Worm (Caenorhabditis elegans): ENCODE results near the gene F42G2.2.

DNA sequence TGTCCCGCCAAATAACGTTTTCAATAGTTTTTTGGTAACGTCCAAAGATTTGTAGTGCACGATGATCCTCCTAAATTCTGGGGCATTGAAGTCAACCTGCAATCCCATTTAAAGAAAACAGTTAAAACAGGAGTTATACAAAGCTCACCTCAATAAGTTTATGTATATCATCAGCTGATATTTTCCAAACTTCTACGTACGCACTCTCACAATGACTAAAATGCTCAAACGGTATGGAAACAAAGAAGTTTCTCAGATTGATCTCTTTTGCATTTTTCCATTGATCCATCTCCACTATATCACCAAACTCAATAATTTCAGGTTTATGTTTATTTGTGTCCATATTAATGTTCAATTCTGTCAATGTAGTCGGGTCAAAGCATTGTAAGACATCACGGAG lies 10.4 kb upstream of the F42G2.2 start:
- TF ChIP-seq dpl-1 (GFP tag; optimal IDR thresholded peaks at IDR 0.05) (no peak), attf-5 (GFP tag; optimal IDR thresholded peaks at IDR 0.05) (no peak), ama-1 (optimal IDR thresholded peaks at IDR 0.05) (no peak), ama-1 (GFP tag; optimal IDR thresholded peaks at IDR 0.05) (no peak), mxl-1 (tag; optimal IDR thresholded peaks at IDR 0.05) (no peak)
